In genomic region chrIII:4010168-4010567, ce11 we compare ENCODE assay signal across 4 worm cellular contexts.
A peak's percentile ranks its signal among the peaks of the same experiment; 100 is the strongest.
TF ChIP-seq lines count a peak whose summit lies in the region.

No protein-coding gene starts in this region.

TF ChIP-seq in whole organism, L2 larva, 48 proteins besides CTCF, POLR2A, EP300 and RAD21:
- peak; percentile 7 for TF ChIP-seq nhr-25 (tag; optimal IDR thresholded peaks at IDR 0.05; lab: Kevin White, UChicago)
- TF ChIP-seq lsy-2 (tag; optimal IDR thresholded peaks at IDR 0.05; lab: Kevin White, UChicago) = peak in 1 of 2 experiments; percentile 43
- TF ChIP-seq ZK546.5 (tag; optimal IDR thresholded peaks at IDR 0.05; lab: Kevin White, UChicago) = no peak
- TF ChIP-seq egl-27 (tag; optimal IDR thresholded peaks at IDR 0.05; lab: Kevin White, UChicago) = peak; percentile 13
- TF ChIP-seq ztf-4 (tag; optimal IDR thresholded peaks at IDR 0.05; lab: Kevin White, UChicago) = no peak
- no peak for TF ChIP-seq nhr-11 (tag; optimal IDR thresholded peaks at IDR 0.05; lab: Kevin White, UChicago)
- peak; percentile 5 for TF ChIP-seq sma-3 (GFP tag; optimal IDR thresholded peaks at IDR 0.05; lab: Kevin White, UChicago)
- peak; percentile 7 for TF ChIP-seq fos-1 (tag; optimal IDR thresholded peaks at IDR 0.05; lab: Kevin White, UChicago)
- peak; percentile 37 for TF ChIP-seq ceh-16 (tag; optimal IDR thresholded peaks at IDR 0.05; lab: Kevin White, UChicago)
- TF ChIP-seq F13H6.1 (tag; optimal IDR thresholded peaks at IDR 0.05; lab: Kevin White, UChicago) = no peak
- TF ChIP-seq nhr-129 (tag; optimal IDR thresholded peaks at IDR 0.05; lab: Kevin White, UChicago) = peak; percentile 13
- TF ChIP-seq aly-2 (tag; optimal IDR thresholded peaks at IDR 0.05; lab: Kevin White, UChicago) = no peak
TF ChIP-seq in whole organism, L2 larva: peak in this region for 7.

TF ChIP-seq in whole organism, L4 larva, 104 proteins besides CTCF, POLR2A, EP300 and RAD21 (continues in another document):
- TF ChIP-seq set-16 (GFP tag; IDR thresholded peaks at IDR 0.05; lab: Robert Waterston, UW) (peak; percentile 40), dmd-9 (GFP tag; IDR thresholded peaks at IDR 0.05; lab: Robert Waterston, UW) (no peak), attf-4 (tag; optimal IDR thresholded peaks at IDR 0.05; lab: Kevin White, UChicago) (no peak), ceh-62 (tag; optimal IDR thresholded peaks at IDR 0.05; lab: Kevin White, UChicago) (no peak), vab-7 (GFP tag; IDR thresholded peaks at IDR 0.05; lab: Robert Waterston, UW) (0 out of 2 replicates have a peak, but pooled peaks have one; percentile 17), nhr-111 (GFP tag; optimal IDR thresholded peaks at IDR 0.05; lab: Kevin White, UChicago) (no peak), unc-130 (GFP tag; optimal IDR thresholded peaks at IDR 0.05; lab: Kevin White, UChicago) (no peak), nhr-28 (tag; optimal IDR thresholded peaks at IDR 0.05; lab: Kevin White, UChicago) (peak; percentile 1), nhr-25 (tag; optimal IDR thresholded peaks at IDR 0.05; lab: Kevin White, UChicago; ENCODE audit: borderline replicate concordance, insufficient read depth) (no peak), mxl-3 (GFP tag; optimal IDR thresholded peaks at IDR 0.05; lab: Kevin White, UChicago) (no peak), F10B5.3 (tag; optimal IDR thresholded peaks at IDR 0.05; lab: Kevin White, UChicago) (no peak), egl-43 (GFP tag; IDR thresholded peaks at IDR 0.05; lab: Robert Waterston, UW) (peak; percentile 33; the same call in 1 of the 2 replicates), T26A8.4 (GFP tag; IDR thresholded peaks at IDR 0.05; lab: Robert Waterston, UW) (no peak), zfp-2 (tag; optimal IDR thresholded peaks at IDR 0.05; lab: Kevin White, UChicago) (no peak), nhr-102 (tag; optimal IDR thresholded peaks at IDR 0.05; lab: Kevin White, UChicago) (no peak), lin-13 (GFP tag; optimal IDR thresholded peaks at IDR 0.05; lab: Kevin White, UChicago) (no peak), nhr-10 (tag; optimal IDR thresholded peaks at IDR 0.05; lab: Kevin White, UChicago) (no peak), php-3 (GFP tag; IDR thresholded peaks at IDR 0.05; lab: Robert Waterston, UW) (no peak), lin-38 (GFP tag; IDR thresholded peaks at IDR 0.05; lab: Robert Waterston, UW) (no peak), zfp-3 (GFP tag; conservative IDR thresholded peaks at IDR 0.05; lab: Robert Waterston, UW) (no peak), hlh-11 (tag; optimal IDR thresholded peaks at IDR 0.05; lab: Kevin White, UChicago) (peak; percentile 46), duxl-1 (tag; optimal IDR thresholded peaks at IDR 0.05; lab: Kevin White, UChicago; ENCODE audit: poor library complexity) (no peak), daf-12 (tag; optimal IDR thresholded peaks at IDR 0.05; lab: Kevin White, UChicago) (no peak), mes-2 (tag; optimal IDR thresholded peaks at IDR 0.05; lab: Kevin White, UChicago; ENCODE audit: poor library complexity, severe bottlenecking) (peak; percentile 40), gei-8 (GFP tag; optimal IDR thresholded peaks at IDR 0.05; lab: Kevin White, UChicago) (no peak), F44E2.7 (GFP tag; IDR thresholded peaks at IDR 0.05; lab: Robert Waterston, UW) (no peak), madf-9 (GFP tag; conservative IDR thresholded peaks at IDR 0.05; lab: Robert Waterston, UW) (no peak)

TF ChIP-seq in whole organism, late embryonic, 69 proteins besides CTCF, POLR2A, EP300 and RAD21 (continues in another document):
- TF ChIP-seq lin-11 (tag; optimal IDR thresholded peaks at IDR 0.05; lab: Kevin White, UChicago) (no peak), hlh-6 (tag; optimal IDR thresholded peaks at IDR 0.05; lab: Kevin White, UChicago) (peak; percentile 68), syd-9 (tag; optimal IDR thresholded peaks at IDR 0.05; lab: Kevin White, UChicago) (peak; percentile 4), madf-2 (tag; optimal IDR thresholded peaks at IDR 0.05; lab: Kevin White, UChicago) (no peak), C08G9.2 (tag; optimal IDR thresholded peaks at IDR 0.05; lab: Kevin White, UChicago) (peak; percentile 6), ceh-9 (tag; optimal IDR thresholded peaks at IDR 0.05; lab: Kevin White, UChicago) (no peak), dve-1 (tag; optimal IDR thresholded peaks at IDR 0.05; lab: Kevin White, UChicago) (no peak), zip-5 (tag; optimal IDR thresholded peaks at IDR 0.05; lab: Kevin White, UChicago) (no peak), sdc-2 (tag; optimal IDR thresholded peaks at IDR 0.05; lab: Kevin White, UChicago) (no peak), ceh-6 (GFP tag; optimal IDR thresholded peaks at IDR 0.05; lab: Kevin White, UChicago) (peak; percentile 18), hlh-13 (GFP tag; optimal IDR thresholded peaks at IDR 0.05; lab: Kevin White, UChicago) (no peak), F13H6.1 (tag; optimal IDR thresholded peaks at IDR 0.05; lab: Kevin White, UChicago) (no peak), ceh-24 (tag; optimal IDR thresholded peaks at IDR 0.05; lab: Kevin White, UChicago) (no peak), hlh-30 (tag; optimal IDR thresholded peaks at IDR 0.05; lab: Kevin White, UChicago; ENCODE audit: insufficient read depth) (no peak), sox-2 (GFP tag; IDR thresholded peaks at IDR 0.05; lab: Robert Waterston, UW) (no peak), ttx-3 (tag; optimal IDR thresholded peaks at IDR 0.05; lab: Kevin White, UChicago) (no peak), fkh-10 (GFP tag; optimal IDR thresholded peaks at IDR 0.05; lab: Kevin White, UChicago) (no peak), ceh-31 (tag; optimal IDR thresholded peaks at IDR 0.05; lab: Kevin White, UChicago) (peak; percentile 25), pag-3 (tag; optimal IDR thresholded peaks at IDR 0.05; lab: Kevin White, UChicago; ENCODE audit: borderline replicate concordance) (no peak), unc-86 (tag; optimal IDR thresholded peaks at IDR 0.05; lab: Kevin White, UChicago) (no peak), fkh-6 (tag; optimal IDR thresholded peaks at IDR 0.05; lab: Kevin White, UChicago) (no peak), elt-2 (tag; optimal IDR thresholded peaks at IDR 0.05; lab: Kevin White, UChicago) (no peak), che-1 (tag; optimal IDR thresholded peaks at IDR 0.05; lab: Kevin White, UChicago) (no peak), ceh-34 (tag; optimal IDR thresholded peaks at IDR 0.05; lab: Kevin White, UChicago) (peak; percentile 55), C38D4.7 (GFP tag; optimal IDR thresholded peaks at IDR 0.05; lab: Kevin White, UChicago) (no peak), nfya-1 (tag; optimal IDR thresholded peaks at IDR 0.05; lab: Kevin White, UChicago) (peak; percentile 50), sox-4 (tag; optimal IDR thresholded peaks at IDR 0.05; lab: Kevin White, UChicago) (no peak), ahr-1 (tag; optimal IDR thresholded peaks at IDR 0.05; lab: Kevin White, UChicago) (no peak), fax-1 (tag; optimal IDR thresholded peaks at IDR 0.05; lab: Kevin White, UChicago) (no peak), unc-42 (tag; optimal IDR thresholded peaks at IDR 0.05; lab: Kevin White, UChicago) (peak; percentile 11)

TF ChIP-seq in whole organism, mixed stage, embryonic, 35 proteins besides CTCF, POLR2A, EP300 and RAD21:
- TF ChIP-seq unc-62 (GFP tag; optimal IDR thresholded peaks at IDR 0.05; lab: Kevin White, UChicago) (peak; percentile 50), nhr-237 (tag; optimal IDR thresholded peaks at IDR 0.05; lab: Kevin White, UChicago) (no peak), blmp-1 (tag; optimal IDR thresholded peaks at IDR 0.05; lab: Kevin White, UChicago) (no peak), mls-2 (tag; optimal IDR thresholded peaks at IDR 0.05; lab: Kevin White, UChicago) (peak; percentile 38), sem-2 (GFP tag; optimal IDR thresholded peaks at IDR 0.05; lab: Kevin White, UChicago) (no peak), unc-120 (tag; optimal IDR thresholded peaks at IDR 0.05; lab: Kevin White, UChicago; ENCODE audit: poor library complexity, severe bottlenecking) (peak; percentile 39), mab-5 (tag; optimal IDR thresholded peaks at IDR 0.05; lab: Kevin White, UChicago) (no peak), sptf-1 (tag; optimal IDR thresholded peaks at IDR 0.05; lab: Kevin White, UChicago) (peak; percentile 25), ham-2 (GFP tag; optimal IDR thresholded peaks at IDR 0.05; lab: Kevin White, UChicago) (peak; percentile 99), ces-1 (GFP tag; optimal IDR thresholded peaks at IDR 0.05; lab: Kevin White, UChicago) (peak; percentile 35), nhr-2 (tag; optimal IDR thresholded peaks at IDR 0.05; lab: Kevin White, UChicago) (no peak), cnd-1 (tag; optimal IDR thresholded peaks at IDR 0.05; lab: Kevin White, UChicago) (peak; percentile 43), lin-32 (GFP tag; optimal IDR thresholded peaks at IDR 0.05; lab: Kevin White, UChicago) (no peak)
